Worm (Caenorhabditis elegans): Measurements from ENCODE around the gene mrpl-28.

The mrpl-28 gene

ce11 chrII:173679-174078, 17.9 kb upstream of the mrpl-28 start, which contains the start of gene T01D1.7:
Gene T01D1.7 (minus strand): TSS chrII:173779.
- peak in 1 of 2 experiments; percentile 46 for TF ChIP-seq unc-62 (GFP tag; optimal IDR thresholded peaks at IDR 0.05 in 1 of 2)
- TF ChIP-seq unc-62 (tag; optimal IDR thresholded peaks at IDR 0.05), result no peak
- TF ChIP-seq lin-38 (GFP tag; IDR thresholded peaks at IDR 0.05), result no peak
- no peak for TF ChIP-seq ztf-7 (tag; optimal IDR thresholded peaks at IDR 0.05)

ce11 chrII:163229-163628, 7.4 kb upstream of the mrpl-28 start:
- TF ChIP-seq lin-39 (tag; optimal IDR thresholded peaks at IDR 0.05) (no peak), mes-2 (tag; optimal IDR thresholded peaks at IDR 0.05; ENCODE audit: poor library complexity, severe bottlenecking) (peak; percentile 15), Y105C5A.15 (GFP tag; IDR thresholded peaks at IDR 0.05) (no peak), ztf-11 (tag; optimal IDR thresholded peaks at IDR 0.05) (no peak), pha-4 (GFP tag; IDR thresholded peaks at IDR 0.05) (no peak), pha-4 (tag; optimal IDR thresholded peaks at IDR 0.05) (no peak)

- 0 out of 2 replicates have a peak, but pooled peaks have one; percentile 21 for TF ChIP-seq arid-1 (GFP tag; conservative IDR thresholded peaks at IDR 0.05)
- TF ChIP-seq dmd-6 (GFP tag; IDR thresholded peaks at IDR 0.05), result peak; percentile 92
- no peak for TF ChIP-seq daf-16 (GFP tag; optimal IDR thresholded peaks at IDR 0.05)
- TF ChIP-seq daf-16 (tag; optimal IDR thresholded peaks at IDR 0.05), result peak; percentile 82
- TF ChIP-seq php-3 (GFP tag; IDR thresholded peaks at IDR 0.05), result peak; percentile 83
- TF ChIP-seq ama-1 (optimal IDR thresholded peaks at IDR 0.05), result peak; percentile 15
- TF ChIP-seq pqm-1 (tag; optimal IDR thresholded peaks at IDR 0.05), result peak; percentile 97
- TF ChIP-seq nhr-25 (tag; optimal IDR thresholded peaks at IDR 0.05; ENCODE audit: borderline replicate concordance, insufficient read depth), result peak; percentile 16
- no peak for TF ChIP-seq ZK337.2 (GFP tag; IDR thresholded peaks at IDR 0.05)
- peak; percentile 22 for TF ChIP-seq jun-1 (tag; optimal IDR thresholded peaks at IDR 0.05)
- peak; percentile 84 for TF ChIP-seq tra-1 (GFP tag; IDR thresholded peaks at IDR 0.05)
- peak; percentile 66 for TF ChIP-seq nhr-77 (tag; optimal IDR thresholded peaks at IDR 0.05)
- TF ChIP-seq hlh-11 (tag; optimal IDR thresholded peaks at IDR 0.05), result peak; percentile 94
- 0 out of 2 replicates have a peak, but pooled peaks have one; percentile 11 for TF ChIP-seq nhr-42 (GFP tag; IDR thresholded peaks at IDR 0.05)
- peak; percentile 61 for TF ChIP-seq ceh-20 (GFP tag; IDR thresholded peaks at IDR 0.05)
- peak; percentile 88 for TF ChIP-seq dve-1 (tag; optimal IDR thresholded peaks at IDR 0.05; ENCODE audit: insufficient read depth)
- peak; percentile 92 for TF ChIP-seq nhr-28 (tag; optimal IDR thresholded peaks at IDR 0.05)
- TF ChIP-seq lin-1 (GFP tag; IDR thresholded peaks at IDR 0.05), result peak; percentile 70
- peak in 1 of 2 experiments; percentile 47 for TF ChIP-seq lsy-2 (tag; optimal IDR thresholded peaks at IDR 0.05)
- TF ChIP-seq mes-2 (tag; optimal IDR thresholded peaks at IDR 0.05; ENCODE audit: poor library complexity, severe bottlenecking), result peak; percentile 44
- TF ChIP-seq hmg-1.1 (GFP tag; IDR thresholded peaks at IDR 0.05), result 0 out of 2 replicates have a peak, but pooled peaks have one; percentile 12
- peak; percentile 64 for TF ChIP-seq nhr-41 (GFP tag; IDR thresholded peaks at IDR 0.05)
- TF ChIP-seq F49E8.2 (tag; optimal IDR thresholded peaks at IDR 0.05; ENCODE audit: borderline replicate concordance), result no peak
- peak; percentile 47 for TF ChIP-seq nhr-6 (tag; optimal IDR thresholded peaks at IDR 0.05)
- no peak for TF ChIP-seq lin-13 (GFP tag; optimal IDR thresholded peaks at IDR 0.05)
- TF ChIP-seq lin-38 (GFP tag; IDR thresholded peaks at IDR 0.05), result peak; percentile 25; the same call in 1 of the 2 replicates
- TF ChIP-seq mep-1 (tag; optimal IDR thresholded peaks at IDR 0.05), result peak; percentile 16
- no peak for TF ChIP-seq daf-8 (GFP tag; IDR thresholded peaks at IDR 0.05)
- peak; percentile 37 for TF ChIP-seq aha-1 (tag)
- TF ChIP-seq Y5F2A.4 (GFP tag; optimal IDR thresholded peaks at IDR 0.05), result no peak
- peak; percentile 88 for TF ChIP-seq mxl-3 (GFP tag; optimal IDR thresholded peaks at IDR 0.05)
- peak in 1 of 2 experiments; percentile 13 for TF ChIP-seq unc-62 (GFP tag; optimal IDR thresholded peaks at IDR 0.05 in 1 of 2)
- TF ChIP-seq unc-62 (tag; optimal IDR thresholded peaks at IDR 0.05), result no peak
- TF ChIP-seq F26F4.8 (GFP tag; conservative IDR thresholded peaks at IDR 0.05), result no peak
- no peak for TF ChIP-seq unc-39 (tag; optimal IDR thresholded peaks at IDR 0.05)
- peak; percentile 37; the same call in 1 of the 2 replicates for TF ChIP-seq mxl-2 (GFP tag; conservative IDR thresholded peaks at IDR 0.05)
- TF ChIP-seq Y105C5A.15 (GFP tag; IDR thresholded peaks at IDR 0.05), result no peak
- peak; percentile 48 for TF ChIP-seq cey-2 (tag; optimal IDR thresholded peaks at IDR 0.05; ENCODE audit: borderline replicate concordance, insufficient read depth)
- TF ChIP-seq mdl-1 (tag; optimal IDR thresholded peaks at IDR 0.05), result peak in 1 of 2 experiments; percentile 57
- TF ChIP-seq hlh-30 (tag; optimal IDR thresholded peaks at IDR 0.05; ENCODE audit: insufficient read depth), result peak; percentile 46
- peak; percentile 30 for TF ChIP-seq dpl-1 (GFP tag; optimal IDR thresholded peaks at IDR 0.05)
These were observed 6.4 kb upstream of the mrpl-28 start, which contains the start of gene etr-1 for ce11 chrII:162182-162581. Gene etr-1 (plus strand): TSS chrII:162374.
